Fruit fly (Drosophila melanogaster) whole organism, embryonic: ENCODE data around the gene kz.
A peak's percentile ranks its signal among the peaks of the same experiment; 100 is the strongest.

Experiments used
- ATbp ChIP-seq: fragments of 200-800 bp; sonication (Bioruptor generic); optimal IDR thresholded peaks from 2 replicates; lab custom pipeline; 2017; ENCODE audit warnings: missing biosample characterization, mild to moderate bottlenecking, missing genetic modification characterization, missing genetic modification reagents
- Atf6 ChIP-seq: fragments of 200-800 bp; sonication (Bioruptor generic); IDR thresholded peaks from 2 replicates; pipeline ENCODE4 v1.3.6; 2022; ENCODE audit warnings: missing biosample characterization, missing genetic modification characterization
- CG10431 ChIP-seq: fragments of 200-800 bp; sonication (Bioruptor generic); optimal IDR thresholded peaks from 3 replicates; lab custom pipeline; 2018; ENCODE audit warnings: missing biosample characterization, mild to moderate bottlenecking, missing genetic modification characterization
- CG10543 ChIP-seq: fragments of 200-800 bp; sonication (Bioruptor generic); optimal IDR thresholded peaks from 3 replicates; lab custom pipeline; 2017; ENCODE audit warnings: missing biosample characterization, mild to moderate bottlenecking, missing genetic modification characterization, moderate library complexity
- CG11085 ChIP-seq: fragments of 200-800 bp; sonication (Bioruptor generic); IDR thresholded peaks from 2 replicates; pipeline ENCODE4 v1.3.6; 2022; ENCODE audit warnings: missing biosample characterization, missing genetic modification characterization
- CG11398 ChIP-seq: fragments of 200-800 bp; sonication (Bioruptor generic); optimal IDR thresholded peaks from 2 replicates; lab custom pipeline; 2016; ENCODE audit warnings: missing biosample characterization, missing genetic modification characterization
- CG12104 ChIP-seq: fragments of 200-800 bp; sonication (Bioruptor generic); optimal IDR thresholded peaks from 3 replicates; lab custom pipeline; 2016; ENCODE audit warnings: missing biosample characterization, missing genetic modification characterization
- CG12219 ChIP-seq: fragments of 200-800 bp; sonication (Bioruptor generic); optimal IDR thresholded peaks from 3 replicates; lab custom pipeline; 2018; ENCODE audit warnings: missing biosample characterization, mild to moderate bottlenecking, missing genetic modification characterization
- CG12659 ChIP-seq: fragments of 200-800 bp; sonication (Bioruptor generic); optimal IDR thresholded peaks from 3 replicates; lab custom pipeline; 2017; ENCODE audit warnings: mild to moderate bottlenecking, missing biosample characterization, missing genetic modification reagents, missing genetic modification characterization
- CG13296 ChIP-seq: fragments of 200-800 bp; sonication (Bioruptor generic); optimal IDR thresholded peaks from 3 replicates; lab custom pipeline; 2018; ENCODE audit warnings: missing biosample characterization, mild to moderate bottlenecking, missing genetic modification characterization
- CG16779 ChIP-seq: fragments of 200-800 bp; sonication (Bioruptor generic); IDR thresholded peaks from 2 replicates; pipeline ENCODE4 v1.3.6; 2022; ENCODE audit warnings: missing biosample characterization, missing genetic modification characterization
- CG17568 ChIP-seq: fragments of 200-800 bp; sonication (Bioruptor generic); optimal IDR thresholded peaks from 2 replicates; lab custom pipeline; 2018; ENCODE audit warnings: missing biosample characterization, mild to moderate bottlenecking, missing genetic modification characterization, moderate library complexity
- CG1832 ChIP-seq: fragments of 200-800 bp; sonication (Bioruptor generic); optimal IDR thresholded peaks from 2 replicates; lab custom pipeline; 2017; ENCODE audit warnings: missing biosample characterization, mild to moderate bottlenecking, missing genetic modification characterization, inconsistent platforms
- CG18599 ChIP-seq: fragments of 200-800 bp; sonication (Bioruptor generic); optimal IDR thresholded peaks from 3 replicates; lab custom pipeline; 2017; ENCODE audit warnings: missing biosample characterization, missing genetic modification characterization, mild to moderate bottlenecking, moderate library complexity, missing genetic modification reagents
- CG31224 ChIP-seq: fragments of 200-800 bp; sonication (Bioruptor generic); IDR thresholded peaks from 2 replicates; pipeline ENCODE4 v1.3.6; 2022; ENCODE audit warnings: missing biosample characterization, missing genetic modification characterization
- CG3163 ChIP-seq: fragments of 200-800 bp; sonication (Bioruptor generic); optimal IDR thresholded peaks from 3 replicates; lab custom pipeline; 2016; ENCODE audit warnings: missing biosample characterization, missing genetic modification characterization
- CG4707 ChIP-seq: fragments of 200-800 bp; sonication (Bioruptor generic); optimal IDR thresholded peaks from 2 replicates; lab custom pipeline; 2018; ENCODE audit warnings: missing biosample characterization, mild to moderate bottlenecking, missing genetic modification characterization, moderate library complexity
- CG4854 ChIP-seq: fragments of 200-800 bp; sonication (Bioruptor generic); optimal IDR thresholded peaks from 2 replicates; lab custom pipeline; 2016; ENCODE audit warnings: missing biosample characterization, missing genetic modification characterization, inconsistent platforms
- CG5180 ChIP-seq: fragments of 200-800 bp; sonication (Bioruptor generic); optimal IDR thresholded peaks from 3 replicates; lab custom pipeline; 2017; ENCODE audit warnings: missing biosample characterization, missing genetic modification characterization, mild to moderate bottlenecking, moderate library complexity, missing genetic modification reagents
- CG6654 ChIP-seq: fragments of 200-800 bp; sonication (Bioruptor generic); optimal IDR thresholded peaks from 2 replicates; lab custom pipeline; 2017; ENCODE audit warnings: missing biosample characterization, mild to moderate bottlenecking, missing genetic modification characterization
- CG8281 ChIP-seq: fragments of 200-800 bp; sonication (Bioruptor generic); optimal IDR thresholded peaks from 2 replicates; lab custom pipeline; 2018; ENCODE audit warnings: missing biosample characterization, mild to moderate bottlenecking, missing genetic modification characterization, moderate library complexity
- CG8944 ChIP-seq: fragments of 200-800 bp; sonication (Bioruptor generic); optimal IDR thresholded peaks from 3 replicates; lab custom pipeline; 2016; ENCODE audit warnings: missing biosample characterization, missing genetic modification characterization
- CG9609 ChIP-seq: fragments of 200-800 bp; sonication (Bioruptor generic); optimal IDR thresholded peaks from 3 replicates; lab custom pipeline; 2016; ENCODE audit warnings: missing biosample characterization, missing genetic modification characterization
- CHES-1-like ChIP-seq: fragments of 200-800 bp; sonication (Bioruptor generic); optimal IDR thresholded peaks from 2 replicates; lab custom pipeline; 2016; ENCODE audit warnings: missing biosample characterization, missing genetic modification characterization
- Chrac-16 ChIP-seq: fragments of 200-800 bp; sonication (Bioruptor generic); optimal IDR thresholded peaks from 3 replicates; lab custom pipeline; 2016; ENCODE audit warnings: missing biosample characterization, missing genetic modification characterization
- Dip2 ChIP-seq: fragments of 200-800 bp; sonication (Bioruptor generic); IDR thresholded peaks from 2 replicates; pipeline ENCODE4 v1.3.6; 2022; ENCODE audit warnings: missing biosample characterization, missing genetic modification characterization
- E2f2 ChIP-seq: fragments of 200-800 bp; sonication (Bioruptor generic); IDR thresholded peaks from 2 replicates; pipeline ENCODE4 v1.3.6; 2022; ENCODE audit warnings: missing biosample characterization, missing genetic modification characterization
- ERR ChIP-seq: fragments of 200-800 bp; sonication (Bioruptor generic); optimal IDR thresholded peaks from 2 replicates; lab custom pipeline; 2016; ENCODE audit warnings: missing biosample characterization, missing genetic modification characterization
- Mad ChIP-seq: fragments of 200-800 bp; sonication (Bioruptor generic); optimal IDR thresholded peaks from 2 replicates; lab custom pipeline; 2016; ENCODE audit warnings: missing biosample characterization, missing genetic modification characterization
- NK7.1 ChIP-seq: fragments of 200-800 bp; sonication (Bioruptor generic); optimal IDR thresholded peaks from 3 replicates; lab custom pipeline; 2016; ENCODE audit warnings: missing biosample characterization, missing genetic modification characterization
- Side ChIP-seq: fragments of 200-800 bp; sonication (Bioruptor generic); optimal IDR thresholded peaks from 2 replicates; lab custom pipeline; 2016; ENCODE audit warnings: missing biosample characterization, missing genetic modification characterization
- Trl ChIP-seq, 3 experiments: fragments of >200 bp in 2 of 3; fragments of 200-800 bp in 1 of 3; sonication (Bioruptor generic) in 1 of 3; optimal IDR thresholded peaks; 2 replicates in 1 of 3; 3 replicates in 2 of 3; lab custom pipeline; 2016 to 2017; ENCODE audit warnings: missing biosample characterization in 1 of 3, missing genetic modification characterization in 1 of 3
- aop ChIP-seq: fragments of 200-800 bp; sonication (Bioruptor generic); IDR thresholded peaks from 2 replicates; pipeline ENCODE4 v1.3.6; 2022; ENCODE audit warnings: missing biosample characterization, missing genetic modification characterization
- ato ChIP-seq: fragments of 200-800 bp; sonication (Bioruptor generic); IDR thresholded peaks from 2 replicates; pipeline ENCODE4 v1.3.6; 2022; ENCODE audit warnings: missing biosample characterization, missing genetic modification characterization; ENCODE audit not compliant: partially characterized antibody
- crp ChIP-seq, 2 experiments: fragments of 200-800 bp; sonication (Bioruptor generic); optimal IDR thresholded peaks; 2 replicates in 1 of 2; 3 replicates in 1 of 2; lab custom pipeline; 2017; ENCODE audit warnings: missing biosample characterization in 2 of 2, missing genetic modification characterization in 2 of 2, mild to moderate bottlenecking in 1 of 2, moderate library complexity in 1 of 2
- danr ChIP-seq: fragments of 200-800 bp; sonication (Bioruptor generic); IDR thresholded peaks from 2 replicates; pipeline ENCODE4 v1.3.6; 2022; ENCODE audit warnings: missing biosample characterization, missing genetic modification characterization
- dysf ChIP-seq: fragments of 200-800 bp; sonication (Bioruptor generic); IDR thresholded peaks from 3 replicates; pipeline ENCODE4 v1.3.6; 2022; ENCODE audit warnings: missing biosample characterization, missing genetic modification characterization
- emc ChIP-seq: fragments of 200-800 bp; sonication (Bioruptor generic); optimal IDR thresholded peaks from 2 replicates; lab custom pipeline; 2016; ENCODE audit warnings: missing biosample characterization, missing genetic modification characterization
- fd96Cb ChIP-seq: fragments of 200-800 bp; sonication (Bioruptor generic); optimal IDR thresholded peaks from 2 replicates; lab custom pipeline; 2018; ENCODE audit warnings: missing biosample characterization, mild to moderate bottlenecking, missing genetic modification characterization, moderate library complexity
- ind ChIP-seq: fragments of 200-800 bp; sonication (Bioruptor generic); optimal IDR thresholded peaks from 3 replicates; lab custom pipeline; 2016; ENCODE audit warnings: missing biosample characterization, missing genetic modification characterization
- jing ChIP-seq: fragments of 200-800 bp; sonication (Bioruptor generic); optimal IDR thresholded peaks from 2 replicates; lab custom pipeline; 2018; ENCODE audit warnings: missing biosample characterization, mild to moderate bottlenecking, missing genetic modification characterization
- oc ChIP-seq: fragments of 200-800 bp; sonication (Bioruptor generic); optimal IDR thresholded peaks from 2 replicates; lab custom pipeline; 2018; ENCODE audit warnings: missing biosample characterization, mild to moderate bottlenecking, missing genetic modification characterization, moderate library complexity
- otp ChIP-seq: fragments of 200-800 bp; sonication (Bioruptor generic); IDR thresholded peaks from 3 replicates; pipeline ENCODE4, ENCODE4 v1.3.6; 2022; ENCODE audit warnings: missing biosample characterization, missing genetic modification characterization
- peb ChIP-seq: fragments of 200-800 bp; sonication (Bioruptor generic); IDR thresholded peaks from 2 replicates; pipeline ENCODE4 v1.3.6; 2022; ENCODE audit warnings: missing biosample characterization, missing genetic modification characterization
- pho ChIP-seq: fragments of 200-800 bp; sonication (Bioruptor generic); optimal IDR thresholded peaks from 2 replicates; lab custom pipeline; 2016; ENCODE audit warnings: missing biosample characterization, missing genetic modification characterization
- scrt ChIP-seq: fragments of 200-800 bp; sonication (Bioruptor generic); optimal IDR thresholded peaks from 2 replicates; lab custom pipeline; 2018; ENCODE audit warnings: missing biosample characterization, mild to moderate bottlenecking, missing genetic modification characterization, moderate library complexity
- slbo ChIP-seq: fragments of 200-800 bp; sonication (Bioruptor generic); IDR thresholded peaks from 2 replicates; pipeline ENCODE4 v1.3.6; 2022; ENCODE audit warnings: missing biosample characterization, missing genetic modification characterization
- slp2 ChIP-seq: fragments of 200-800 bp; sonication (Bioruptor generic); optimal IDR thresholded peaks from 2 replicates; lab custom pipeline; 2016; ENCODE audit warnings: missing biosample characterization, missing genetic modification characterization
- tup ChIP-seq: fragments of 200-800 bp; sonication (Bioruptor generic); optimal IDR thresholded peaks from 2 replicates; lab custom pipeline; 2016; ENCODE audit warnings: missing biosample characterization, mild to moderate bottlenecking, missing genetic modification characterization, moderate library complexity
- wor ChIP-seq: fragments of 200-800 bp; sonication (Bioruptor generic); IDR thresholded peaks from 2 replicates; pipeline ENCODE4 v1.3.6; 2022; ENCODE audit warnings: missing biosample characterization, missing genetic modification characterization
- zfh1 ChIP-seq: fragments of 200-800 bp; sonication (Bioruptor generic); IDR thresholded peaks from 3 replicates; pipeline ENCODE4 v1.3.6; 2022; ENCODE audit warnings: missing biosample characterization, missing genetic modification characterization

kz gene

DNA sequence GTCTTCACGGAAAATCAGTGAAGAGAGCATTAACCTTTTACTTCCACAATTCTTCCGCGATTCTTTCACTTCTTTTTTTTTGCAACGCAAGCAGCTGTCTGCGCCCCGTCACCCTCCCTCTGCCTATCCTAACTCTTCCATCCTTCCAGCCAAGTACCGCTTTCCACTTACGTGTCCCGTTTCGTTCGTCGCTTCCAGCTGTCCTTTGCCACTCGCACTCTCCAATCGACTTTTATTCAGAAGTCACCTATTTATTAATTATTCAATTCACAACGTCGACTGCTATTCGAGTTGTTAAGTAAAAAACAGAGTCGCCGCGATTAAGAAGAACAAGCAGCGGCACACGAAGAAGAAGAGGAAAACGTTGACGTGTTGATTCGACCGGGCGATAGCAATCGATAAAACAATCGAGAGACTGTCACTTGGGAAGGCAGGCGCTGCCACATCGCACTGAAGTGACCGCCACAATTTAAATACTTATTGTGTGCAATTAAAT is 32.9 kb upstream of the kz start, which contains the start of gene Grp170 (continued):
- TF ChIP-seq CG17568 = no peak
- no peak for TF ChIP-seq zfh1 (GFP tag; lab: Robert Waterston, UW)
- no peak for TF ChIP-seq CG11085 (GFP tag; lab: Robert Waterston, UW)
- TF ChIP-seq pho (GFP tag; lab: Kevin White, UChicago) = no peak
- no peak for TF ChIP-seq aop (GFP tag; lab: Robert Waterston, UW)
- no peak for TF ChIP-seq CG4854 (GFP tag; lab: Kevin White, UChicago)
- no peak for TF ChIP-seq CG11398 (GFP tag; lab: Kevin White, UChicago)
- TF ChIP-seq CG1832 (GFP tag; lab: Kevin White, UChicago) = no peak
- no peak for TF ChIP-seq dysf (GFP tag; lab: Robert Waterston, UW)
- no peak for TF ChIP-seq Side (GFP tag; lab: Kevin White, UChicago)
- no peak for TF ChIP-seq CG12104 (GFP tag; lab: Kevin White, UChicago)
- TF ChIP-seq CG3163 (GFP tag; lab: Kevin White, UChicago) = no peak
- TF ChIP-seq CG13296 (GFP tag; lab: Kevin White, UChicago) = no peak
- TF ChIP-seq Trl (optimal IDR thresholded peaks at IDR 0.05; lab: Kevin White, UChicago) = no peak
- TF ChIP-seq Trl (GFP tag; optimal IDR thresholded peaks at IDR 0.05; lab: Kevin White, UChicago) = no peak
- no peak for TF ChIP-seq emc (GFP tag; lab: Kevin White, UChicago)
- no peak for TF ChIP-seq ATbp (GFP tag; lab: Kevin White, UChicago)
- no peak for TF ChIP-seq CG12219 (GFP tag; lab: Kevin White, UChicago)
- peak; percentile 8 for TF ChIP-seq CG10431
- TF ChIP-seq peb (GFP tag; lab: Robert Waterston, UW) = no peak
- no peak for TF ChIP-seq oc (tag; lab: Kevin White, UChicago)
- TF ChIP-seq CG18599 (GFP tag; lab: Kevin White, UChicago) = no peak
- no peak for TF ChIP-seq wor
- TF ChIP-seq CHES-1-like (GFP tag; lab: Kevin White, UChicago) = peak; percentile 22
- TF ChIP-seq scrt (GFP tag; lab: Kevin White, UChicago) = peak; percentile 93
- TF ChIP-seq slp2 (GFP tag; lab: Kevin White, UChicago) = no peak
- no peak for TF ChIP-seq CG9609 (GFP tag; lab: Kevin White, UChicago)
- TF ChIP-seq slbo (GFP tag; lab: Robert Waterston, UW) = 0 out of 2 replicates have a peak, but pooled peaks have one; percentile 18
- TF ChIP-seq fd96Cb (tag; lab: Kevin White, UChicago) = no peak
- TF ChIP-seq tup (GFP tag; lab: Kevin White, UChicago) = no peak
- TF ChIP-seq CG8944 (GFP tag; lab: Kevin White, UChicago) = no peak
- TF ChIP-seq ERR (GFP tag; lab: Kevin White, UChicago) = no peak
- TF ChIP-seq CG31224 (GFP tag; lab: Robert Waterston, UW) = no peak
- TF ChIP-seq otp = no peak
- TF ChIP-seq CG12659 (GFP tag; lab: Kevin White, UChicago) = peak; percentile 44
- TF ChIP-seq danr = no peak
- no peak for TF ChIP-seq CG8281 (tag; lab: Kevin White, UChicago)

DNA sequence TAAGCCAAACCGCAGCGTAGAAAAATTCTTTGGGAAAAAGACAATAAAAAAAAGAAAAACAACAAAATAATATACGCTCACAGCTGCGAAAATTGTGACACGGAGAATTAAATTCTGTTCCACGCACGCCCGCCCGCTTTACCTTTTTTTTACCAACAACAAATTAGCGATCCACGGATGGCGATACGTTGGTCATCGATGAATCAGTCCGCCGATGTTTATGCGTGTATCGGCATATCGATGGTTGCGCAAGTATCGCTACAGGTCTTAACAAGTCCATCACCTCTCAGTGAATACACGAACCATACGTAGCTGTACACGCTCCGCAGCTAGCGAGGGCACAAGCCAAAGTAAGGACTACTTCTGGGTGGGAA is 28.7 kb upstream of the kz start, which contains the start of gene CG2924:
Gene CG2924, minus strand, starts transcription at position 205 of the 374 bp plus-strand sequence.
- TF ChIP-seq E2f2 (GFP tag; lab: Robert Waterston, UW) = peak; percentile 95
- no peak for TF ChIP-seq CG5180
- TF ChIP-seq CG4707 = no peak
- TF ChIP-seq CG16779 (GFP tag; lab: Robert Waterston, UW) = 0 out of 2 replicates have a peak, but pooled peaks have one; percentile 37
- TF ChIP-seq crp (GFP tag; optimal IDR thresholded peaks at IDR 0.05; lab: Kevin White, UChicago) = peak in 1 of 2 experiments; percentile 32
- TF ChIP-seq Atf6 (GFP tag; lab: Robert Waterston, UW) = no peak
- TF ChIP-seq jing = no peak
- TF ChIP-seq Mad = peak; percentile 52
- no peak for TF ChIP-seq NK7.1
- peak; percentile 59 for TF ChIP-seq ind
- no peak for TF ChIP-seq Dip2
- peak; percentile 52 for TF ChIP-seq Chrac-16 (GFP tag; lab: Kevin White, UChicago)
- peak; percentile 100 for TF ChIP-seq ato
- peak; percentile 18 for TF ChIP-seq CG10543 (GFP tag; lab: Kevin White, UChicago)
- no peak for TF ChIP-seq CG1832 (GFP tag; lab: Kevin White, UChicago)
- no peak for TF ChIP-seq CG6654 (GFP tag; lab: Kevin White, UChicago)
